Fruit fly (Drosophila melanogaster) whole organism, embryonic: ENCODE measurements around the gene CanB.

Source experiments
- Adf1 ChIP-seq: fragments of 200-800 bp; sonication (Bioruptor generic); IDR thresholded peaks from 2 replicates; pipeline ENCODE4 v1.3.6; 2022; ENCODE audit warnings: missing biosample characterization, missing genetic modification characterization
- CG10979 ChIP-seq: fragments of 200-800 bp; sonication (Bioruptor generic); optimal IDR thresholded peaks from 2 replicates; lab custom pipeline; 2018; ENCODE audit warnings: missing biosample characterization, mild to moderate bottlenecking, missing genetic modification characterization, moderate library complexity
- CG11456 ChIP-seq: fragments of 200-800 bp; sonication (Bioruptor generic); IDR thresholded peaks from 3 replicates; pipeline ENCODE4 v1.3.6; 2022; ENCODE audit warnings: missing biosample characterization, missing genetic modification characterization
- CG12299 ChIP-seq: fragments of 200-800 bp; sonication (Bioruptor generic); optimal IDR thresholded peaks from 2 replicates; lab custom pipeline; 2018; ENCODE audit warnings: missing biosample characterization, mild to moderate bottlenecking, missing genetic modification characterization
- CG12744 ChIP-seq: fragments of 200-800 bp; sonication (Bioruptor generic); optimal IDR thresholded peaks from 2 replicates; lab custom pipeline; 2016; ENCODE audit warnings: missing biosample characterization, missing genetic modification characterization
- CG14441 ChIP-seq: fragments of 200-800 bp; sonication (Bioruptor generic); IDR thresholded peaks from 2 replicates; pipeline ENCODE4 v1.3.6; 2022; ENCODE audit warnings: missing biosample characterization, missing genetic modification characterization
- CG15073 ChIP-seq: fragments of 200-800 bp; sonication (Bioruptor generic); optimal IDR thresholded peaks from 2 replicates; lab custom pipeline; 2016; ENCODE audit warnings: missing biosample characterization, missing genetic modification characterization
- CG18011 ChIP-seq: fragments of 200-800 bp; sonication (Bioruptor generic); optimal IDR thresholded peaks from 2 replicates; lab custom pipeline; 2017; ENCODE audit warnings: missing biosample characterization, missing genetic modification characterization, mild to moderate bottlenecking, moderate library complexity, missing genotype
- CG2116 ChIP-seq: fragments of 200-800 bp; sonication (Bioruptor generic); optimal IDR thresholded peaks from 3 replicates; lab custom pipeline; 2018; ENCODE audit warnings: missing biosample characterization, mild to moderate bottlenecking, missing genetic modification characterization
- CG2129 ChIP-seq: fragments of 200-800 bp; sonication (Bioruptor generic); IDR thresholded peaks from 2 replicates; pipeline ENCODE4 v1.3.6; 2022; ENCODE audit warnings: missing biosample characterization, missing genetic modification characterization; ENCODE audit not compliant: partially characterized antibody
- CG2202 ChIP-seq: fragments of 200-800 bp; sonication (Bioruptor generic); optimal IDR thresholded peaks from 2 replicates; lab custom pipeline; 2018; ENCODE audit warnings: missing biosample characterization, mild to moderate bottlenecking, missing genetic modification characterization
- CG2889 ChIP-seq: fragments of 200-800 bp; sonication (Bioruptor generic); IDR thresholded peaks from 3 replicates; pipeline ENCODE4 v1.3.6; 2022; ENCODE audit warnings: missing biosample characterization, missing genetic modification characterization
- CG7839 ChIP-seq: fragments of 200-800 bp; sonication (Bioruptor generic); optimal IDR thresholded peaks from 3 replicates; lab custom pipeline; 2018; ENCODE audit warnings: missing biosample characterization, mild to moderate bottlenecking, missing genetic modification characterization, moderate library complexity
- Dad ChIP-seq: fragments of 200-800 bp; sonication (Bioruptor generic); optimal IDR thresholded peaks from 3 replicates; lab custom pipeline; 2016; ENCODE audit warnings: missing biosample characterization, missing genetic modification characterization
- Dbx ChIP-seq: fragments of 200-800 bp; sonication (Bioruptor generic); IDR thresholded peaks from 3 replicates; pipeline ENCODE4 v1.3.6; 2022; ENCODE audit warnings: missing biosample characterization, missing genetic modification characterization
- Deaf1 ChIP-seq: fragments of 200-800 bp; optimal IDR thresholded peaks from 3 replicates; lab custom pipeline; 2019; ENCODE audit warnings: missing biosample characterization, mild to moderate bottlenecking, missing genetic modification characterization, moderate library complexity
- Ets65A ChIP-seq: fragments of 200-800 bp; sonication (Bioruptor generic); peaks from one replicate; lab custom pipeline; 2016; ENCODE audit warnings: missing biosample characterization, missing genetic modification characterization
- Fer1 ChIP-seq: fragments of 200-800 bp; sonication (Bioruptor generic); optimal IDR thresholded peaks from 2 replicates; lab custom pipeline; 2017; ENCODE audit warnings: missing biosample characterization, mild to moderate bottlenecking, missing genetic modification characterization
- Fer2 ChIP-seq: fragments of 200-800 bp; sonication (Bioruptor generic); optimal IDR thresholded peaks from 2 replicates; lab custom pipeline; 2018; ENCODE audit warnings: missing biosample characterization, mild to moderate bottlenecking, missing genetic modification characterization, moderate library complexity
- HLH3B ChIP-seq: fragments of 200-800 bp; sonication (Bioruptor generic); IDR thresholded peaks from 2 replicates; pipeline ENCODE4 v1.3.6; 2022; ENCODE audit warnings: missing biosample characterization, missing genetic modification characterization
- Hand ChIP-seq: fragments of 200-800 bp; sonication (Bioruptor generic); optimal IDR thresholded peaks from 2 replicates; lab custom pipeline; 2017; ENCODE audit warnings: mild to moderate bottlenecking, missing biosample characterization, missing genetic modification reagents, missing genetic modification characterization
- Hey ChIP-seq: fragments of 200-800 bp; sonication (Bioruptor generic); optimal IDR thresholded peaks from 3 replicates; lab custom pipeline; 2018; ENCODE audit warnings: missing biosample characterization, mild to moderate bottlenecking, missing genetic modification characterization
- Jarid2 ChIP-seq: fragments of 200-800 bp; sonication (Bioruptor generic); optimal IDR thresholded peaks from 3 replicates; lab custom pipeline; 2017; ENCODE audit warnings: mild to moderate bottlenecking, missing biosample characterization, missing genetic modification reagents, missing genetic modification characterization
- Poxn ChIP-seq: fragments of 200-800 bp; sonication (Bioruptor generic); IDR thresholded peaks from 2 replicates; pipeline ENCODE4 v1.3.6; 2022; ENCODE audit warnings: missing biosample characterization, missing genetic modification characterization
- Xrp1 ChIP-seq: fragments of 200-800 bp; sonication (Bioruptor generic); IDR thresholded peaks from 2 replicates; pipeline ENCODE4 v1.3.6; 2022; ENCODE audit warnings: missing biosample characterization, missing genetic modification characterization
- al ChIP-seq: fragments of 200-800 bp; sonication (Bioruptor generic); IDR thresholded peaks from 2 replicates; pipeline ENCODE4 v1.3.6; 2022; ENCODE audit warnings: missing biosample characterization, missing genetic modification characterization
- az2 ChIP-seq: fragments of 200-800 bp; sonication (Bioruptor generic); optimal IDR thresholded peaks from 3 replicates; lab custom pipeline; 2016; ENCODE audit warnings: missing biosample characterization, missing genetic modification characterization
- bab2 ChIP-seq: fragments of 200-800 bp; sonication (Bioruptor generic); optimal IDR thresholded peaks from 2 replicates; lab custom pipeline; 2016; ENCODE audit warnings: missing biosample characterization, missing genetic modification characterization
- bowl ChIP-seq: fragments of 200-800 bp; sonication (Bioruptor generic); IDR thresholded peaks from 2 replicates; pipeline ENCODE4 v1.3.6; 2022; ENCODE audit warnings: missing biosample characterization, missing genetic modification characterization
- cad ChIP-seq: fragments of >200 bp; optimal IDR thresholded peaks from 2 replicates; lab custom pipeline; 2017; ENCODE audit warnings: missing biosample characterization, missing genetic modification characterization
- cato ChIP-seq: fragments of 200-800 bp; sonication (Bioruptor generic); optimal IDR thresholded peaks from 2 replicates; lab custom pipeline; 2016; ENCODE audit warnings: missing biosample characterization, missing genetic modification characterization, borderline replicate concordance
- chm ChIP-seq: fragments of 200-800 bp; sonication (Bioruptor generic); IDR thresholded peaks from 2 replicates; pipeline ENCODE4 v1.3.6; 2022; ENCODE audit warnings: missing biosample characterization, missing genetic modification characterization
- corto ChIP-seq: fragments of 200-800 bp; sonication (Bioruptor generic); optimal IDR thresholded peaks from 2 replicates; lab custom pipeline; 2016; ENCODE audit warnings: missing biosample characterization, mild to moderate bottlenecking, missing genetic modification characterization, moderate library complexity
- crol ChIP-seq: fragments of 200-800 bp; sonication (Bioruptor generic); IDR thresholded peaks from 2 replicates; pipeline ENCODE4 v1.3.6; 2022; ENCODE audit warnings: missing biosample characterization, missing genetic modification characterization
- da ChIP-seq: fragments of 200-800 bp; sonication (Bioruptor generic); optimal IDR thresholded peaks from 2 replicates; lab custom pipeline; 2016; ENCODE audit warnings: missing biosample characterization, missing genetic modification characterization
- dimm ChIP-seq: fragments of 200-800 bp; sonication (Bioruptor generic); IDR thresholded peaks from 2 replicates; pipeline ENCODE4 v1.3.6; 2022; ENCODE audit warnings: missing biosample characterization, missing genetic modification characterization
- grn ChIP-seq: fragments of 200-800 bp; sonication (Bioruptor generic); optimal IDR thresholded peaks from 3 replicates; lab custom pipeline; 2017; ENCODE audit warnings: missing biosample characterization, missing genetic modification characterization
- insv ChIP-seq, 2 experiments: fragments of 200-800 bp; sonication (Bioruptor generic); optimal IDR thresholded peaks; 3 replicates each; lab custom pipeline; 2016 to 2018; ENCODE audit warnings: missing biosample characterization in 2 of 2, missing genetic modification characterization in 2 of 2
- inv ChIP-seq: fragments of 200-800 bp; sonication (Bioruptor generic); IDR thresholded peaks from 2 replicates; pipeline ENCODE4 v1.3.6; 2022; ENCODE audit warnings: missing biosample characterization, missing genetic modification characterization; ENCODE audit not compliant: partially characterized antibody
- lov ChIP-seq, 2 experiments: fragments of 200-800 bp in 1 of 2; fragments of >200 bp in 1 of 2; sonication (Bioruptor generic) in 1 of 2; IDR thresholded peaks in 1 of 2; optimal IDR thresholded peaks in 1 of 2; 2 replicates in 1 of 2; 3 replicates in 1 of 2; pipeline versions ENCODE4 v1.3.6 to Lab custom; 2017 to 2022; ENCODE audit warnings: missing biosample characterization in 1 of 2, missing genetic modification characterization in 1 of 2
- mirr ChIP-seq: fragments of 200-800 bp; sonication (Bioruptor generic); optimal IDR thresholded peaks from 3 replicates; lab custom pipeline; 2018; ENCODE audit warnings: missing biosample characterization, mild to moderate bottlenecking, missing genetic modification characterization
- mld ChIP-seq: fragments of 200-800 bp; sonication (Bioruptor generic); IDR thresholded peaks from 3 replicates; pipeline ENCODE4 v1.3.6; 2022; ENCODE audit warnings: missing biosample characterization, missing genetic modification characterization; ENCODE audit not compliant: partially characterized antibody
- pb ChIP-seq: fragments of 200-800 bp; sonication (Bioruptor generic); optimal IDR thresholded peaks from 3 replicates; lab custom pipeline; 2016; ENCODE audit warnings: missing biosample characterization, missing genetic modification characterization
- rib ChIP-seq: fragments of 200-800 bp; sonication (Bioruptor generic); IDR thresholded peaks from 2 replicates; pipeline ENCODE4 v1.3.6; 2022; ENCODE audit warnings: missing biosample characterization, missing genetic modification characterization
- sens ChIP-seq: fragments of 200-800 bp; sonication (Bioruptor generic); peaks from one replicate; lab custom pipeline; 2016; ENCODE audit warnings: missing biosample characterization, missing genetic modification characterization
- so ChIP-seq: fragments of 200-800 bp; sonication (Bioruptor generic); IDR thresholded peaks from 3 replicates; pipeline ENCODE4 v1.3.6; 2022; ENCODE audit warnings: missing biosample characterization, missing genetic modification characterization
- sqz ChIP-seq: fragments of 200-800 bp; sonication (Bioruptor generic); optimal IDR thresholded peaks from 3 replicates; lab custom pipeline; 2018; ENCODE audit warnings: missing biosample characterization, mild to moderate bottlenecking, missing genetic modification characterization
- trh ChIP-seq: fragments of 200-800 bp; sonication (Bioruptor generic); optimal IDR thresholded peaks from 2 replicates; lab custom pipeline; 2016; ENCODE audit warnings: missing biosample characterization, missing genetic modification characterization
- tup ChIP-seq: fragments of 200-800 bp; sonication (Bioruptor generic); optimal IDR thresholded peaks from 2 replicates; lab custom pipeline; 2016; ENCODE audit warnings: missing biosample characterization, mild to moderate bottlenecking, missing genetic modification characterization, moderate library complexity
- tx ChIP-seq: fragments of 200-800 bp; sonication (Bioruptor generic); optimal IDR thresholded peaks from 2 replicates; lab custom pipeline; 2016; ENCODE audit warnings: missing biosample characterization, missing genetic modification characterization
- vfl ChIP-seq: fragments of 200-800 bp; sonication (Bioruptor generic); optimal IDR thresholded peaks from 2 replicates; lab custom pipeline; 2016; ENCODE audit warnings: missing biosample characterization, missing genetic modification characterization

The CanB gene

DNA sequence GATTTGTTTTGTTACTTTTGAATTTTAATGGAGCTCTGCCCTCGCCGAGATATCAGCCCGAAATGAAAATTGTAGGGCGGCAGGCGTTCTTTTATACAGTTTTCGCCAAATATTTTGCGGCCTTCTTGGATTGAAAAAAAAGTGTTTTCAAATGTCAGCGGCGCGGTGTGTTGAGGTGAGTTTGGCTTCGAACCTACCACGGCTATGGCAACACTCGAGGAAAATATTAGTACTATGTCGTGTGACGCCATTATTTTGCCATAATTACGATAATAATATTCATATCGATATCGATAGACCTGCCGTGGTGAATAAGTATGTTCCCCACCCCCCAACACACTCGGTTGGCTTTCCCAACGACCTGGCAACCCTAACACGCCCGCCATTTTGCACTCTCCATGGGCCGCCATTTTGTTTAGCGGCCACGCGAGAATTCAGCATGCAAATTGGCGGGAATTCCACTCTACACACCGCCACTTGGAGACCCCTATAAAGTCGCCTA, 20.4 kb upstream of the CanB start, which contains the start of the genes TrxT and dhd (continued):
- peak; percentile 23 for TF ChIP-seq CG15073 (GFP tag; lab: Kevin White, UChicago)
- TF ChIP-seq grn (GFP tag; lab: Kevin White, UChicago), result no peak
- no peak for TF ChIP-seq insv (GFP tag; optimal IDR thresholded peaks at IDR 0.05; lab: Kevin White, UChicago)
- TF ChIP-seq bowl (GFP tag; lab: Robert Waterston, UW), result no peak
- TF ChIP-seq HLH3B (GFP tag; lab: Robert Waterston, UW), result 0 out of 2 replicates have a peak, but pooled peaks have one; percentile 5
- no peak for TF ChIP-seq Deaf1 (tag; lab: Kevin White, UChicago)
- peak; percentile 39 for TF ChIP-seq sens (GFP tag; lab: Kevin White, UChicago)
- TF ChIP-seq so (GFP tag; lab: Robert Waterston, UW), result peak; percentile 53; the same call in 1 of the 3 replicates
- no peak for TF ChIP-seq trh (GFP tag; lab: Kevin White, UChicago)
- TF ChIP-seq Fer2 (tag; lab: Kevin White, UChicago), result no peak
- no peak for TF ChIP-seq cato (GFP tag; lab: Kevin White, UChicago)
- TF ChIP-seq vfl, result no peak
- no peak for TF ChIP-seq Poxn (GFP tag; lab: Robert Waterston, UW)
- no peak for TF ChIP-seq da
- peak; percentile 42 for TF ChIP-seq CG2116
- no peak for TF ChIP-seq sqz
- TF ChIP-seq Hand (GFP tag; lab: Kevin White, UChicago), result no peak
- TF ChIP-seq pb (GFP tag; lab: Kevin White, UChicago), result peak; percentile 19
- TF ChIP-seq mld (GFP tag; lab: Robert Waterston, UW), result 0 out of 3 replicates have a peak, but pooled peaks have one; percentile 38
- peak; percentile 9 for TF ChIP-seq CG10979
- TF ChIP-seq Hey, result no peak
- peak; percentile 37; the same call in 1 of the 2 replicates for TF ChIP-seq Adf1 (GFP tag; lab: Robert Waterston, UW)
- no peak for TF ChIP-seq CG12299 (tag; lab: Kevin White, UChicago)
- TF ChIP-seq CG12744 (GFP tag; lab: Kevin White, UChicago), result peak; percentile 30
- TF ChIP-seq CG7839, result no peak
- TF ChIP-seq Jarid2 (GFP tag; lab: Kevin White, UChicago), result no peak
- no peak for TF ChIP-seq lov (optimal IDR thresholded peaks at IDR 0.05; lab: Kevin White, UChicago)
- TF ChIP-seq lov (GFP tag; IDR thresholded peaks at IDR 0.05; lab: Robert Waterston, UW), result 0 out of 3 replicates have a peak, but pooled peaks have one; percentile 40
- 0 out of 2 replicates have a peak, but pooled peaks have one; percentile 43 for TF ChIP-seq rib (GFP tag; lab: Robert Waterston, UW)
- peak; percentile 64 for TF ChIP-seq crol
- TF ChIP-seq Fer1 (GFP tag; lab: Kevin White, UChicago), result peak; percentile 50
- TF ChIP-seq bab2 (GFP tag; lab: Kevin White, UChicago), result peak; percentile 12
- TF ChIP-seq CG11456 (GFP tag; lab: Robert Waterston, UW), result 0 out of 3 replicates have a peak, but pooled peaks have one; percentile 57
- peak; percentile 58 for TF ChIP-seq chm (GFP tag; lab: Robert Waterston, UW)
- TF ChIP-seq mirr (GFP tag; lab: Kevin White, UChicago), result peak; percentile 25
- no peak for TF ChIP-seq corto
- 0 out of 3 replicates have a peak, but pooled peaks have one; percentile 51 for TF ChIP-seq Dbx (GFP tag; lab: Robert Waterston, UW)
- TF ChIP-seq dimm, result no peak
- no peak for TF ChIP-seq CG2889 (GFP tag; lab: Robert Waterston, UW)
- TF ChIP-seq cad (GFP tag; lab: Kevin White, UChicago), result no peak
- TF ChIP-seq az2 (GFP tag; lab: Kevin White, UChicago), result no peak
- TF ChIP-seq al (GFP tag; lab: Robert Waterston, UW), result no peak
- TF ChIP-seq Ets65A, result no peak
- no peak for TF ChIP-seq CG2202 (tag; lab: Kevin White, UChicago)
- TF ChIP-seq CG18011 (GFP tag; lab: Kevin White, UChicago), result no peak
- TF ChIP-seq tup, result no peak
- no peak for TF ChIP-seq tx (GFP tag; lab: Kevin White, UChicago)
- peak; percentile 48; the same call in 1 of the 2 replicates for TF ChIP-seq Xrp1
- TF ChIP-seq CG2129 (GFP tag; lab: Robert Waterston, UW), result no peak
- no peak for TF ChIP-seq Dad (GFP tag; lab: Kevin White, UChicago)
- no peak for TF ChIP-seq inv (GFP tag; lab: Robert Waterston, UW)
- peak; percentile 37; the same call in 1 of the 2 replicates for TF ChIP-seq CG14441
